Worm (Caenorhabditis elegans) whole organism, L1 larva: ENCODE measurements around the gene F40F12.9.

Source experiments
- C04F5.9 ChIP-seq: sonication (generic microtip); optimal IDR thresholded peaks from 2 replicates; lab custom pipeline; 2016; ENCODE audit warnings: missing genetic modification characterization, missing compliant biosample characterization
- C16A3.4 ChIP-seq: fragments of 150-350 bp; optimal IDR thresholded peaks from 2 replicates; lab custom pipeline; 2014; ENCODE audit warnings: missing biosample characterization, missing genetic modification characterization
- C34B4.2 ChIP-seq: sonication (generic microtip); optimal IDR thresholded peaks from 2 replicates; lab custom pipeline; 2017; ENCODE audit warnings: mild to moderate bottlenecking, missing genetic modification characterization, missing compliant biosample characterization
- F16B12.6 ChIP-seq: fragments of 150-350 bp; optimal IDR thresholded peaks from 2 replicates; lab custom pipeline; 2014; ENCODE audit warnings: missing biosample characterization, missing genetic modification characterization
- alr-1 ChIP-seq: fragments of 200-800 bp; sonication (Bioruptor generic); optimal IDR thresholded peaks from 2 replicates; lab custom pipeline; 2018; ENCODE audit warnings: borderline replicate concordance, mild to moderate bottlenecking, missing genetic modification characterization, missing compliant biosample characterization
- blmp-1 ChIP-seq: fragments of 150-350 bp; optimal IDR thresholded peaks from 2 replicates; lab custom pipeline; 2014; ENCODE audit warnings: missing biosample characterization, missing genetic modification characterization
- ceh-63 ChIP-seq: fragments of 200-800 bp; sonication (Bioruptor generic); optimal IDR thresholded peaks from 2 replicates; lab custom pipeline; 2018; ENCODE audit warnings: mild to moderate bottlenecking, missing genetic modification characterization, missing compliant biosample characterization
- ceh-88 ChIP-seq: fragments of 200-800 bp; sonication (Bioruptor generic); IDR thresholded peaks from 2 replicates; pipeline ENCODE4 v1.3.6; 2022; ENCODE audit warnings: missing genetic modification characterization, missing compliant biosample characterization
- ceh-90 ChIP-seq: sonication (generic microtip); optimal IDR thresholded peaks from 2 replicates; lab custom pipeline; 2016; ENCODE audit warnings: missing genetic modification characterization, missing compliant biosample characterization
- efl-1 ChIP-seq, 4 experiments: fragments of 150-350 bp; optimal IDR thresholded peaks in 3 of 4; peaks in 1 of 4; 1 replicate in 1 of 4; 2 replicates in 3 of 4; lab custom pipeline; 2014; ENCODE audit warnings: missing biosample characterization in 2 of 4, missing genetic modification characterization in 2 of 4, missing genetic modification reagents in 2 of 4
- egl-27 ChIP-seq, 2 experiments: fragments of 150-350 bp in 1 of 2; sonication (generic microtip); optimal IDR thresholded peaks; 3 replicates each; lab custom pipeline; 2017 to 2018; ENCODE audit warnings: missing biosample characterization in 2 of 2, missing genetic modification characterization in 2 of 2, missing genetic modification reagents in 2 of 2
- elt-2 ChIP-seq: sonication (generic microtip); optimal IDR thresholded peaks from 2 replicates; lab custom pipeline; 2016; ENCODE audit warnings: missing genetic modification characterization, mild to moderate bottlenecking, inconsistent platforms, missing compliant biosample characterization, missing genetic modification reagents
- fkh-10 ChIP-seq: sonication (generic microtip); optimal IDR thresholded peaks from 2 replicates; lab custom pipeline; 2017; ENCODE audit warnings: missing biosample characterization, missing genetic modification reagents, missing genetic modification characterization
- fkh-8 ChIP-seq: sonication (generic microtip); optimal IDR thresholded peaks from 2 replicates; lab custom pipeline; 2016; ENCODE audit warnings: mild to moderate bottlenecking, missing genetic modification characterization, missing compliant biosample characterization
- jun-1 ChIP-seq: fragments of 150-350 bp; optimal IDR thresholded peaks from 2 replicates; lab custom pipeline; 2014; ENCODE audit warnings: missing biosample characterization, missing genetic modification reagents, missing genetic modification characterization
- lin-13 ChIP-seq: fragments of 150-350 bp; optimal IDR thresholded peaks from 2 replicates; lab custom pipeline; 2014; ENCODE audit warnings: missing biosample characterization, missing genetic modification reagents, missing genetic modification characterization
- lin-14 ChIP-seq: fragments of 200-800 bp; sonication (Bioruptor generic); optimal IDR thresholded peaks from 2 replicates; lab custom pipeline; 2018; ENCODE audit warnings: mild to moderate bottlenecking, missing genetic modification characterization, moderate library complexity, missing compliant biosample characterization
- lin-35 ChIP-seq, 2 experiments: fragments of 150-350 bp; optimal IDR thresholded peaks; 2 replicates each; lab custom pipeline; 2014; ENCODE audit warnings: missing biosample characterization in 2 of 2, missing genetic modification characterization in 2 of 2, missing genetic modification reagents in 2 of 2
- lin-39 ChIP-seq: fragments of 150-350 bp; optimal IDR thresholded peaks from 2 replicates; lab custom pipeline; 2014; ENCODE audit warnings: missing biosample characterization, missing genetic modification reagents, missing genetic modification characterization
- lir-3 ChIP-seq: sonication (generic microtip); optimal IDR thresholded peaks from 2 replicates; lab custom pipeline; 2016; ENCODE audit warnings: mild to moderate bottlenecking, missing genetic modification characterization, moderate library complexity, missing compliant biosample characterization; ENCODE audit not compliant: poor library complexity
- lsy-2 ChIP-seq, 2 experiments: fragments of 150-350 bp; optimal IDR thresholded peaks; 2 replicates each; lab custom pipeline; 2014; ENCODE audit warnings: missing biosample characterization in 2 of 2, missing genetic modification characterization in 2 of 2
- mdl-1 ChIP-seq, 2 experiments: fragments of 150-350 bp; optimal IDR thresholded peaks; 2 replicates each; lab custom pipeline; 2014 to 2017; ENCODE audit warnings: missing biosample characterization in 2 of 2, missing genetic modification characterization in 2 of 2, inconsistent platforms in 1 of 2
- mef-2 ChIP-seq: fragments of 150-350 bp; optimal IDR thresholded peaks from 2 replicates; lab custom pipeline; 2014; ENCODE audit warnings: missing biosample characterization, missing genetic modification characterization
- nhr-20 ChIP-seq: sonication (generic microtip); optimal IDR thresholded peaks from 2 replicates; lab custom pipeline; 2016; ENCODE audit warnings: mild to moderate bottlenecking, missing genetic modification characterization, missing compliant biosample characterization
- nhr-90 ChIP-seq: sonication (generic microtip); optimal IDR thresholded peaks from 2 replicates; lab custom pipeline; 2016; ENCODE audit warnings: mild to moderate bottlenecking, missing genetic modification characterization, missing compliant biosample characterization; ENCODE audit not compliant: poor library complexity
- pax-3 ChIP-seq: fragments of 200-800 bp; sonication (Bioruptor generic); optimal IDR thresholded peaks from 2 replicates; lab custom pipeline; 2018; ENCODE audit warnings: mild to moderate bottlenecking, missing genetic modification characterization, moderate library complexity, missing compliant biosample characterization
- rnt-1 ChIP-seq: sonication (generic microtip); optimal IDR thresholded peaks from 2 replicates; lab custom pipeline; 2016; ENCODE audit warnings: mild to moderate bottlenecking, missing genetic modification characterization, moderate library complexity, missing compliant biosample characterization
- snu-23 ChIP-seq: sonication (generic microtip); optimal IDR thresholded peaks from 2 replicates; lab custom pipeline; 2016; ENCODE audit warnings: missing genetic modification characterization, missing compliant biosample characterization
- sup-37 ChIP-seq: fragments of 200-800 bp; sonication (Bioruptor generic); optimal IDR thresholded peaks from 2 replicates; lab custom pipeline; 2018; ENCODE audit warnings: mild to moderate bottlenecking, missing genetic modification characterization, missing compliant biosample characterization
- swsn-7 ChIP-seq: sonication (generic microtip); optimal IDR thresholded peaks from 2 replicates; lab custom pipeline; 2016; ENCODE audit warnings: missing genetic modification characterization, missing compliant biosample characterization
- tbx-2 ChIP-seq: sonication (generic microtip); optimal IDR thresholded peaks from 2 replicates; lab custom pipeline; 2016; ENCODE audit warnings: missing genetic modification characterization, missing compliant biosample characterization
- unc-62 ChIP-seq: fragments of 150-350 bp; optimal IDR thresholded peaks from 2 replicates; lab custom pipeline; 2014; ENCODE audit warnings: missing biosample characterization, missing genetic modification reagents, missing genetic modification characterization
- unc-86 ChIP-seq: sonication (generic microtip); optimal IDR thresholded peaks from 2 replicates; lab custom pipeline; 2016; ENCODE audit warnings: missing genetic modification characterization, missing compliant biosample characterization
- xbp-1 ChIP-seq: sonication (generic microtip); optimal IDR thresholded peaks from 2 replicates; lab custom pipeline; 2016; ENCODE audit warnings: missing genetic modification characterization, missing compliant biosample characterization
- zag-1 ChIP-seq: fragments of 150-350 bp; optimal IDR thresholded peaks from 2 replicates; lab custom pipeline; 2014; ENCODE audit warnings: missing biosample characterization, missing genetic modification characterization
- zip-4 ChIP-seq: fragments of 200-800 bp; sonication (Bioruptor generic); optimal IDR thresholded peaks from 2 replicates; lab custom pipeline; 2018; ENCODE audit warnings: mild to moderate bottlenecking, missing genetic modification characterization, moderate library complexity, missing compliant biosample characterization

Gene F40F12.9

DNA sequence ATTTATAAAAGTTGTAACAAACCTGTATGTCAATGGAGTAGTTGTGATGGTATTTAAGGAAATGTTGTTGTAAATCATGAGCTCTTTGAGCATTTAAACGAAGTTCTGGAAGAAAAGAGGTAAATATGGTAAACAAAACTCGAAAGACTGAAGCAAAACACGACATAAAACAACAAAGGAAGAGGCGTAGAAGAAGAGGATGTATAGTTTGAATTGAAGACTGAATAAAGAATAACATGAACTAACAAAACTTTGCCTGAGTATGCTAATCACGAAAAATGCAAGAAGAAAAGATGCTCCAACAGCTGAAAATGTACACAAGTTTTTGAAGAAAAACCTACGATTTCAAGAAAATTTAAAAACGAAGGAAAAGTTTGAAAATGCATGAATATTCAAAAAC lies 40.1 kb upstream of the F40F12.9 start, which contains the start of gene ZK757.1:
Gene ZK757.1, minus strand, starts transcription at position 101 of the 400 bp plus-strand sequence.
- TF ChIP-seq mef-2 (tag; lab: Kevin White, UChicago) = no peak

DNA sequence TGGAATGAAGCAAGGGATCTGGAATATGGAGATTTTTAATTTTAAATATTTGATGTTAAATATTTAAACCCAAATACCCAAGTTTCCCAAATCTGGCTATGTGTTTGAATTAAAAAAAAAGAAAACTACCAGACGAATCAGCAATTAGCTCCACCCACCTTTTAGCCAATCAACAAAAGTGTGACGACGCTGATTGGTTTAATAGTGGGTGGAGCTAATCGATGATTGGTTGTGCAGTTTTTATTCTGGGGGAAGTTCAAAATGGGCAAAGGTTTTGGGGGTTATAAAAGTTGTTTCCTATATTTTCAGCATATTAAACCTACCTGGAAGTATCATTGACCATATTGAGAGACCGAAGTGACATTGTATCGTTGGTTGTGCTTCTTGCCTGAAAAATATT lies 36.6 kb upstream of the F40F12.9 start:
- no peak for TF ChIP-seq C04F5.9 (tag; lab: Kevin White, UChicago)
- no peak for TF ChIP-seq lin-13
- no peak for TF ChIP-seq nhr-90 (tag; lab: Kevin White, UChicago)

DNA sequence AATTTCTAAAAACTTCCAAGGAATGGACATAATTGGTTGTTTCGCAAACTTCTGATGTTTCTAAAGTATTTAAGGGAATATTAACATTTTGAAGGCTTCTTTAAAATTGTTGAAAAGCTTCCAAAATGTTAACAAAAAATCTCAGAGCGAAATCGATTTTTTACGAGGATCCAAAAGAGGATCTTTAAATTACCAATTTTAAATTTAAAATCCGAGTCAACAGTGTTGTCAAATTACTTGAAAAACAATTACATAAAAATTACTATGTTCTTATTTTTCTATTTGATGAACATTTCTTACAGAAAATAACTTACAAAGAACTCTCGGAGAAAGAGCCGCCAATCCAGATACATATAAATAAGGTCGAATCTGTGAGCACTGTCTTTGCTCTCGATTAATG lies 34.2 kb upstream of the F40F12.9 start, which contains the start of gene ZK757.10:
Gene ZK757.10, plus strand, starts transcription at position 301 of the 400 bp plus-strand sequence.
- TF ChIP-seq ceh-90 (tag; lab: Kevin White, UChicago) = no peak
- TF ChIP-seq lin-14 (GFP tag; lab: Kevin White, UChicago) = no peak
- TF ChIP-seq fkh-10 (GFP tag; lab: Kevin White, UChicago) = no peak
- TF ChIP-seq jun-1 (tag; lab: Kevin White, UChicago) = no peak
- no peak for TF ChIP-seq unc-86 (tag; lab: Kevin White, UChicago)
- TF ChIP-seq sup-37 (GFP tag; lab: Kevin White, UChicago) = no peak

DNA sequence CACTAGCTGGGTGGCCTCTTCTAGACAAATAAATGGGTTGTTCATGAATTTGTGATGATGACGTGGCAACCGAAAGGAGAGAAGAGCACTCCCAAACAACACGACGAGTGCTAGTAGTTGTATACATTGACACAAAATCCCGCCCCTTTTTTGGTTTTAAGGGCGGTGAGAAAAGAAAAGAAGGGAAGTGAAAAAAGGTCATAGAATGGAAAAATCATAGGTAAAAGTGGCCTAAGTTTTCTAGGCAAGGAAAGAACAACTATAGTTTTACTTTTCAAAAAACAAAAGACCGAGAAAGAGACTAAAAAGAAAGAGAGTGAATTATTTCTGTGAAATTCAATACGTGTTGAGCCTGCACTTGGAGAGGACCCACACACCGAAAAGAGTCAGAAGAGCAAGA lies 32.3 kb upstream of the F40F12.9 start, which contains the start of gene ZK757.2:
Gene ZK757.2, minus strand, starts transcription at position 101 of the 400 bp plus-strand sequence.
- no peak for TF ChIP-seq ceh-63 (GFP tag; lab: Kevin White, UChicago)
- no peak for TF ChIP-seq ceh-90 (tag; lab: Kevin White, UChicago)
- TF ChIP-seq mdl-1 (tag; optimal IDR thresholded peaks at IDR 0.05; lab: Kevin White, UChicago) = no peak
- no peak for TF ChIP-seq nhr-20 (tag; lab: Kevin White, UChicago)
- no peak for TF ChIP-seq pax-3 (tag; lab: Kevin White, UChicago)
- no peak for TF ChIP-seq lin-13
- TF ChIP-seq C34B4.2 (tag; lab: Kevin White, UChicago) = no peak
- TF ChIP-seq egl-27 (tag; optimal IDR thresholded peaks at IDR 0.05; lab: Kevin White, UChicago) = no peak
- no peak for TF ChIP-seq lsy-2 (tag; optimal IDR thresholded peaks at IDR 0.05; lab: Kevin White, UChicago)
- TF ChIP-seq zag-1 (tag; lab: Kevin White, UChicago) = no peak
- no peak for TF ChIP-seq C16A3.4 (tag; lab: Kevin White, UChicago)

DNA sequence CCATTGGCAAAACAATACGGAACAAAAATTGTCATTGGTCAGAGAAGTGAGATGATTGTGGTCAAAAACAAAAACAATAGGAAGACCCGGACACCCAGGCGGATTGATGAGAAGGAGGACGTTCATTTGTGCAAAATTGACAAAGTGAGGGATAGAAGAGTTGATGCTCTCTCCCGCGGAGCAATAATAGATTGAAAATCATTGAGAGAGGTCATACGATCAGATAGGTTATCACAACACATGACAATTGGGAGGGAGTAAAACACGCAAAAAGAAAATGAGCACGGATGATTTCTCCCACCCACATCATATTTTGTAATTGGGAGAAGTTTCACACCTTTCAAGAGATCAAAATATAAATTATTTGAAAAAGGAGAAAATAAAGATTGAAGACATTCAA lies 25.5 kb upstream of the F40F12.9 start:
- peak; percentile 59 for TF ChIP-seq lin-14 (GFP tag; lab: Kevin White, UChicago)
- TF ChIP-seq snu-23 (GFP tag; lab: Kevin White, UChicago) = no peak
- peak; percentile 47 for TF ChIP-seq rnt-1
- TF ChIP-seq, all 84 proteins: peak for 2

DNA sequence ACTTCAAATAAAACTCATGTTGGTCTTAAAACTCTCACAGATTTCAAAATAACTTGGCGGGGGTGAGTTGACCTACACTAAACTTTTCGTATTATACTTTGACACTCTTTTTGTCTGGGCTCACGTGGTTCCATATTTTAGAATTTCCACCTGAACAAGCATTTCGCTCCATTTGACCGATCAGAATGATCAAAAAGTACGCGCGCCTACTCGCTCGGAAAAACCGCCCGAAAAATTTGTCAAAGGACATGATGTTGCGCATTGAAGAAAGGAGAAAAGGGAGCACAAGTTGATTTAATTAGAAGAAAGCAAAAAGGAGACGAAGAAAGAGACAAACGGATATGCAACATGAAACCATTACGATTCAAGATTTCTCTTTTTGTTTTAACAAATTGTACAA lies 24.8 kb upstream of the F40F12.9 start:
- TF ChIP-seq pax-3 (tag; lab: Kevin White, UChicago) = no peak
- no peak for TF ChIP-seq snu-23 (GFP tag; lab: Kevin White, UChicago)
- no peak for TF ChIP-seq swsn-7 (tag; lab: Kevin White, UChicago)
- TF ChIP-seq efl-1 (optimal IDR thresholded peaks at IDR 0.05; lab: Kevin White, UChicago) = no peak
- no peak for TF ChIP-seq efl-1 (GFP tag; optimal IDR thresholded peaks at IDR 0.05 in 1 of 2; lab: Kevin White, UChicago)
- no peak for TF ChIP-seq elt-2 (tag; lab: Kevin White, UChicago)
- TF ChIP-seq F16B12.6 (tag; lab: Kevin White, UChicago) = no peak
- TF ChIP-seq blmp-1 (tag; lab: Kevin White, UChicago) = no peak
- TF ChIP-seq fkh-10 (GFP tag; lab: Kevin White, UChicago) = peak; percentile 24
- TF ChIP-seq unc-62 = no peak
- no peak for TF ChIP-seq lin-39 (tag; lab: Kevin White, UChicago)
- no peak for TF ChIP-seq lir-3
- TF ChIP-seq ceh-88 (GFP tag; lab: Robert Waterston, UW) = no peak
- no peak for TF ChIP-seq xbp-1 (tag; lab: Kevin White, UChicago)
- TF ChIP-seq fkh-8 (tag; lab: Kevin White, UChicago) = peak; percentile 41
- no peak for TF ChIP-seq lin-35 (GFP tag; optimal IDR thresholded peaks at IDR 0.05; lab: Kevin White, UChicago)
- TF ChIP-seq tbx-2 (tag; lab: Kevin White, UChicago) = no peak
- TF ChIP-seq zip-4 (GFP tag; lab: Kevin White, UChicago) = no peak
- no peak for TF ChIP-seq alr-1 (tag; lab: Kevin White, UChicago)
- TF ChIP-seq lin-14 (GFP tag; lab: Kevin White, UChicago) = peak; percentile 57
